Fruit fly (Drosophila melanogaster) whole organism: ENCODE results near the gene Rad60.

Source experiments
- CG8478 ChIP-seq: fragments of >200 bp; optimal IDR thresholded peaks from 2 replicates; lab custom pipeline; 2018; ENCODE audit warnings: inconsistent platforms
- Dll ChIP-seq: fragments of >200 bp; optimal IDR thresholded peaks from 2 replicates; lab custom pipeline; 2017
- EcR ChIP-seq, 2 experiments: fragments of >200 bp; optimal IDR thresholded peaks; 2 replicates each; lab custom pipeline; 2017; ENCODE audit warnings: missing biosample characterization in 2 of 2, missing genetic modification characterization in 2 of 2, missing genetic modification reagents in 2 of 2
- pan ChIP-seq: fragments of >200 bp; optimal IDR thresholded peaks from 2 replicates; lab custom pipeline; 2017
- psq ChIP-seq: fragments of >200 bp; optimal IDR thresholded peaks from 2 replicates; lab custom pipeline; 2017
- usp ChIP-seq: fragments of >200 bp; optimal IDR thresholded peaks from 2 replicates; lab custom pipeline; 2017; ENCODE audit warnings: missing biosample characterization, missing genetic modification characterization, mixed read lengths

Rad60 gene

dm6 chr3R:23283702-23284101 lies 32.4 kb upstream of the Rad60 start, which contains the start of gene CG6763:
Gene CG6763, plus strand, starts transcription at chr3R:23284002.
- no peak for TF ChIP-seq pan (lab: Kevin White, UChicago)
- TF ChIP-seq psq (lab: Kevin White, UChicago): no peak

dm6 chr3R:23280806-23281257 lies 29.6 kb upstream of the Rad60 start, which contains the start of the genes orb and Cdc16:
Gene orb, minus strand, starts transcription at chr3R:23280856.
Gene Cdc16, plus strand, starts transcription at chr3R:23281201.
- TF ChIP-seq usp (no peak), psq (lab: Kevin White, UChicago) (no peak), Dll (lab: Kevin White, UChicago) (no peak), pan (lab: Kevin White, UChicago) (no peak), CG8478 (no peak), EcR (GFP tag; optimal IDR thresholded peaks at IDR 0.05; lab: Kevin White, UChicago) (no peak)

- TF ChIP-seq Dll (lab: Kevin White, UChicago): no peak
- TF ChIP-seq psq (lab: Kevin White, UChicago): no peak
- TF ChIP-seq usp: no peak
- TF ChIP-seq CG8478: no peak
- no peak for TF ChIP-seq EcR (GFP tag; optimal IDR thresholded peaks at IDR 0.05; lab: Kevin White, UChicago)
- no peak for TF ChIP-seq pan (lab: Kevin White, UChicago)
These were observed 28.6 kb upstream of the Rad60 start for dm6 chr3R:23279834-23280233.

dm6 chr3R:23278704-23279379 lies 27.6 kb upstream of the Rad60 start:
- TF ChIP-seq psq (lab: Kevin White, UChicago): no peak
- TF ChIP-seq Dll (lab: Kevin White, UChicago): no peak
- TF ChIP-seq EcR (GFP tag; optimal IDR thresholded peaks at IDR 0.05; lab: Kevin White, UChicago): no peak
- TF ChIP-seq pan (lab: Kevin White, UChicago): no peak
- no peak for TF ChIP-seq usp
- no peak for TF ChIP-seq CG8478

- TF ChIP-seq CG8478 (no peak), psq (lab: Kevin White, UChicago) (no peak), EcR (GFP tag; optimal IDR thresholded peaks at IDR 0.05; lab: Kevin White, UChicago) (no peak), Dll (lab: Kevin White, UChicago) (no peak), pan (lab: Kevin White, UChicago) (no peak), usp (no peak)
These were observed 9.3 kb upstream of the Rad60 start for dm6 chr3R:23260569-23260968.

- TF ChIP-seq Dll (lab: Kevin White, UChicago): no peak
- TF ChIP-seq CG8478: no peak
- no peak for TF ChIP-seq psq (lab: Kevin White, UChicago)
- TF ChIP-seq pan (lab: Kevin White, UChicago): no peak
- no peak for TF ChIP-seq usp
- no peak for TF ChIP-seq EcR (GFP tag; optimal IDR thresholded peaks at IDR 0.05; lab: Kevin White, UChicago)
These were observed 7.2 kb upstream of the Rad60 start for dm6 chr3R:23258524-23258923.

- TF ChIP-seq usp (no peak), psq (lab: Kevin White, UChicago) (no peak), Dll (lab: Kevin White, UChicago) (no peak), pan (lab: Kevin White, UChicago) (no peak), CG8478 (no peak), EcR (GFP tag; optimal IDR thresholded peaks at IDR 0.05; lab: Kevin White, UChicago) (no peak)
These were observed 6.7 kb upstream of the Rad60 start, which contains the start of the genes wda and Pex11c for dm6 chr3R:23257986-23258427. Gene wda, minus strand, starts transcription at chr3R:23258087. Gene Pex11c, plus strand, starts transcription at chr3R:23258365.

- no peak for TF ChIP-seq EcR (GFP tag; optimal IDR thresholded peaks at IDR 0.05; lab: Kevin White, UChicago)
- no peak for TF ChIP-seq usp
- no peak for TF ChIP-seq pan (lab: Kevin White, UChicago)
- TF ChIP-seq psq (lab: Kevin White, UChicago): no peak
- no peak for TF ChIP-seq Dll (lab: Kevin White, UChicago)
- TF ChIP-seq CG8478: no peak
These were observed 2.3 kb downstream of the Rad60 start, which contains the start of gene CG4467 for dm6 chr3R:23248853-23249573. Gene CG4467, minus strand, starts transcription at chr3R:23248903.

- TF ChIP-seq CG8478 (no peak), Dll (lab: Kevin White, UChicago) (no peak), psq (lab: Kevin White, UChicago) (no peak), usp (no peak), EcR (GFP tag; optimal IDR thresholded peaks at IDR 0.05; lab: Kevin White, UChicago) (no peak), pan (lab: Kevin White, UChicago) (no peak)
These were observed 11.2 kb downstream of the Rad60 start for dm6 chr3R:23239934-23240632.

dm6 chr3R:23239051-23239450 lies 12.2 kb downstream of the Rad60 start:
- TF ChIP-seq psq (lab: Kevin White, UChicago): no peak

dm6 chr3R:23228605-23229264 lies 22.5 kb downstream of the Rad60 start:
- TF ChIP-seq psq (lab: Kevin White, UChicago) (no peak), EcR (GFP tag; optimal IDR thresholded peaks at IDR 0.05; lab: Kevin White, UChicago) (no peak), usp (no peak), pan (lab: Kevin White, UChicago) (no peak), Dll (lab: Kevin White, UChicago) (no peak)
